Fruit fly (Drosophila melanogaster) whole organism, larva: ENCODE measurements around the gene psd.

Experiments
- noc ChIP-seq: fragments of 200-800 bp; sonication (Bioruptor generic); optimal IDR thresholded peaks from 3 replicates; lab custom pipeline; 2019; ENCODE audit warnings: missing biosample characterization, mild to moderate bottlenecking, missing genetic modification characterization, moderate library complexity

The psd gene

DNA sequence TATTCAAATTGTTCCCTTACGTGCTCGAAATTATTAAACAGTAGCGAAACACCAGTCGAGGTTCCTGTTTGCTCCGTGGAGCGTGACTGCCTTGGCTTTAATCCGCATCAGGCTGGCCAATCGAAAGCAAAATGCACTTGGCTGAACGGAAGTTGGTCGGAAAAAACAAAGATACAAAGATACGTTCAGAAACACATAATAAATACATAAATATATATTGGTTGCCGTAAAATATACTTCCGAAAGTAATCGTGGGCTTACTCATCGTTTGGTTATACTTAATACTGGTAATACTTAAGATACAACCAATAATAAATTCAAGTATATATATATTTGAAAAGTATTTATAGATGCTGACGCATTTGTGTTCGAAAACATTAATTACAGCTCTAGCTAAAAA lies at the start of gene psd:
Gene psd, minus strand, starts transcription at position 101 of the 400 bp plus-strand sequence.
- no peak for TF ChIP-seq noc (tag; lab: Kevin White, UChicago)

DNA sequence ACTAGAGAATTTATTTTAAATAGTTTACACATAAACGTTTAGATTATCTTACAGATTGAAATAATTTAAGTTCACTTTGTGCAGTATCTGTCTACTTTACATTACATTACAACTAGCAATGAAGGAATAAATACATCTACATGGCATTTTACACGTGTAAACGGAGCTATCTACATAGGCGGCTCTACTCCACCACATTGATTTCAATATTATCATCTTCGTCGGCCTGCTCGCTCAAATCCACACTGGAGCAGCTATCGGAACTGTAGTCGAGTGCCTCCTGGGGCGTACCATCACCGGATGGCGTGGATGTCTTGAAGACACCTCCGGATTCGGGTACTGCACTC lies 48.3 kb upstream of the psd start:
- no peak for TF ChIP-seq noc (tag; lab: Kevin White, UChicago)

dm6 chr2L:6012303-6013070 lies 47.7 kb upstream of the psd start, which contains the start of gene CG9098:
Gene CG9098, minus strand, starts transcription at chr2L:6012338.
- TF ChIP-seq noc (tag; lab: Kevin White, UChicago): no peak

- TF ChIP-seq noc (tag; lab: Kevin White, UChicago): no peak
Observed at dm6 chr2L:6006508-6007232, 41.9 kb upstream of the psd start, which contains the start of gene Gal. Gene Gal, minus strand, starts transcription at chr2L:6006827.

- no peak for TF ChIP-seq noc (tag; lab: Kevin White, UChicago)
Observed at dm6 chr2L:6000065-6000464, 35.3 kb upstream of the psd start, which contains the start of gene Tsp26A. Gene Tsp26A, plus strand, starts transcription at chr2L:6000228.

dm6 chr2L:5999247-5999646 lies 34.5 kb upstream of the psd start, which contains the start of gene Kdm5:
Gene Kdm5, minus strand, starts transcription at chr2L:5999501.
- peak; percentile 69 for TF ChIP-seq noc (tag; lab: Kevin White, UChicago)

- TF ChIP-seq noc (tag; lab: Kevin White, UChicago): no peak
Observed at dm6 chr2L:5998383-5998782, 33.6 kb upstream of the psd start.

DNA sequence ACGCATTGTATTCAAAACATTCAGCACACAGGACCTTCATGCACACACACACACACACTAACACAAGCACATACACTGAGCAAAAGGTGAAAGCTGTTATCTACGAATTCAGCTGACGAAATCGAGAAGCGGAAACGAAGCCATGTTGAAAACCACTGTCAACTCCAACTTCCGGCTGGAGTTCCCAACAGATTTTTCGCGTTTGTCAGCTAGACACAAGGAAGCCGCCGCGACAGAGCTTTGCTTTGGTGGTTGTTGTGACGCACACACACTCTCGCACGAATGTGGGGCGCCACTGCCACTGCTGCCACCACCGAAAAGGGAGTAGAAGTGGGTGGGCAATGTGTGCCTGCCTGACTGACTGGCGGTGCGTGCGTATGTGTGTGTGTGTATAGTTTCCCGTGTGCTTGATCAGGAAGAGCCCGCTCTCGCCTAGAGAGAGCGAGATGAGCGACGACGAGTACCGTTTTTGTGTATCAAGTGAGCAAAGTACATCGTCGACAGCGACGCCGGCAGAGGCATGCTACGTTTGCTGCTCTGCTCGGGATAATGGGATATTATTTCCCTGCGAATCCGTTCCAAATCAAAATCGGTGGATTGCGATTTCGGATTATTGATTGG lies 33.0 kb upstream of the psd start:
- no peak for TF ChIP-seq noc (tag; lab: Kevin White, UChicago)

dm6 chr2L:5990447-5990846 lies 25.7 kb upstream of the psd start:
- no peak for TF ChIP-seq noc (tag; lab: Kevin White, UChicago)

dm6 chr2L:5988115-5989092 lies 23.7 kb upstream of the psd start:
- no peak for TF ChIP-seq noc (tag; lab: Kevin White, UChicago)

- TF ChIP-seq noc (tag; lab: Kevin White, UChicago): no peak
Observed at dm6 chr2L:5986940-5987339, 22.2 kb upstream of the psd start.

- no peak for TF ChIP-seq noc (tag; lab: Kevin White, UChicago)
Observed at dm6 chr2L:5986094-5986493, 21.3 kb upstream of the psd start, which contains the start of gene ifc. Gene ifc, plus strand, starts transcription at chr2L:5986348.

- no peak for TF ChIP-seq noc (tag; lab: Kevin White, UChicago)
Observed at dm6 chr2L:5983236-5983635, 18.5 kb upstream of the psd start.

DNA sequence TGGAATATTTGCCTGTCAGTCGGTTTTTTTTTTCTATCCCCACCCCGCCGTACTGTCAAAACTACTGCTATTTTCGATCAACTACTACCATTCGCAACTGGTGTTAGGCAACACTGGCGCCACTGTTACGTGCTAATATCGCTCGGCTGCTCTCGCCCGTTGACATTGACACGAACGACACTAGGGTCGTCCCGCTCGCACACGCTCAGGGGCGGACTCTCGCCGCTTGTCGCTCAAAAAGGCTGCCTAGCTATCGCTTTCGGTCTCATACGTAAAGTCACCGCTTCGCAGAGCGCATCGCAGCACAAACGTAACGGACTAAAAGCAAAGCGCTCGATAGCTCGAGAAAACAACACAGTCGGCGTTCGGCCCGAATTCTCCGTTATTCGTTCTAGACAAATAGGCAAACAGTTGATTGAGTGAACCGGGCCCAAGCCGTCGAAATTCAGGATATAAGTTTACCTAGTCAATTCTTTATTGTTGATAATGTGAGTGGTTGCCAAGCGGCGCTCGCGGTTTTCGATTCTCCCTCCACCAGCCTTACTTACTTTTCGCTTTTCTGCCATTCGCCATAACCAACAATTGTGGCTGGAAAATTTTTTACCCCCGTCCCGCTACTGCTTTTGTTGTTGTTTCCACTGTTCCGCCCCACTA lies 17.7 kb upstream of the psd start:
- TF ChIP-seq noc (tag; lab: Kevin White, UChicago): peak; percentile 19
